Fruit fly (Drosophila melanogaster): Measurements from ENCODE around the gene CG31910.

DNA sequence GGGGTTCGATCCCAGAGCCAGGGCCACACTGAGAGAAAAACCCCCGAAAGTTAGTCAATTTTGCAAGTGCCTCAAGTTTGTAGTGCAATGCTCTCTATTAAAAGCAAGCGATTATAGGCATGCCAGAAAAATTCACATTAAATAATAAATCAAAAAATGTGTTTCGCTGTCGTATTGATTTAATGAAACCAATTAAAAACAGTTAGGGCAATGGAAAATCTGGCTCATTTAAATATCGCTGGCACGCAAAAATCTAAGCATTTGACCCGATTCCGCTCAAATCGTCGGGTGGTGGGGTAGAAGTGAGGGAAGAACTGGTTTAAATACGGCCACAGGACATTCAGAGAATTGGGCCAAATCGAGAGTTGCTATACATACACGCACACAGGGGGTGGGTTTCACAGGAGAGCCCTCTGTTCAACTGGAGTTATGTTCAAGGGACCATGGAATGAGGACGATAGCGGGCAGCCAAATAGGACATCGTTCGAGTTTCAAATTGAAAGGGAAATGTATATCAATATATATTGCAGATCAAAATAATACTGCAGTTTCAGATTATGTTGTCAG, 49.6 kb upstream of the CG31910 start:
- TF ChIP-seq psq (optimal IDR thresholded peaks at IDR 0.05) (no peak), h (optimal IDR thresholded peaks at IDR 0.05) (no peak), Sin3A (optimal IDR thresholded peaks at IDR 0.05) (no peak), insv (optimal IDR thresholded peaks at IDR 0.05) (no peak)

Data from Kc167 (cell line).